Fruit fly (Drosophila melanogaster): ENCODE measurements around the gene Atg101.

dm6 chrX:18800167-18800566 is 8.7 kb downstream of the Atg101 start:
- peak; percentile 51 for TF ChIP-seq Eip75B (GFP tag; optimal IDR thresholded peaks at IDR 0.05)
- TF ChIP-seq Smox (GFP tag; optimal IDR thresholded peaks at IDR 0.05), result no peak
- no peak for TF ChIP-seq Sox102F (GFP tag; optimal IDR thresholded peaks at IDR 0.05)
- 0 out of 2 replicates have a peak, but pooled peaks have one; percentile 21 for TF ChIP-seq Gug (GFP tag; IDR thresholded peaks at IDR 0.05)
- TF ChIP-seq CG4318 (GFP tag; optimal IDR thresholded peaks at IDR 0.05), result no peak
- no peak for TF ChIP-seq esn (GFP tag; optimal IDR thresholded peaks at IDR 0.05)
- no peak for TF ChIP-seq CG8632 (GFP tag; optimal IDR thresholded peaks at IDR 0.05)
- TF ChIP-seq Eip78C (GFP tag), result peak; percentile 76
- TF ChIP-seq CG10631 (GFP tag; optimal IDR thresholded peaks at IDR 0.05), result peak; percentile 67
- no peak for TF ChIP-seq svp (GFP tag)
- TF ChIP-seq cyc (GFP tag; optimal IDR thresholded peaks at IDR 0.05), result no peak
- no peak for TF ChIP-seq Sox15 (GFP tag; optimal IDR thresholded peaks at IDR 0.05)
- peak; percentile 30; the same call in 1 of the 3 replicates for TF ChIP-seq CG6163 (GFP tag; IDR thresholded peaks at IDR 0.05)
- peak; percentile 36 for TF ChIP-seq Lpt (GFP tag; optimal IDR thresholded peaks at IDR 0.05)

Data from whole organism, prepupa.